Fruit fly (Drosophila melanogaster): ENCODE results near the gene Diedel.

Gene Diedel

dm6 chr3R:29470122-29470521 lies 23.5 kb upstream of the Diedel start:
- no peak for TF ChIP-seq CG33213 (GFP tag; optimal IDR thresholded peaks at IDR 0.05)
- no peak for TF ChIP-seq Adf1 (GFP tag; IDR thresholded peaks at IDR 0.05)
- peak; percentile 8 for TF ChIP-seq CG1603 (tag; optimal IDR thresholded peaks at IDR 0.05)
- TF ChIP-seq tx (GFP tag; optimal IDR thresholded peaks at IDR 0.05): peak; percentile 5
- no peak for TF ChIP-seq slou (GFP tag; optimal IDR thresholded peaks at IDR 0.05)
- no peak for TF ChIP-seq ken (GFP tag; IDR thresholded peaks at IDR 0.05)
- TF ChIP-seq fu2 (GFP tag; optimal IDR thresholded peaks at IDR 0.05): no peak
- no peak for TF ChIP-seq CG18011 (GFP tag; optimal IDR thresholded peaks at IDR 0.05)
- peak; percentile 0 for TF ChIP-seq jing (GFP tag; optimal IDR thresholded peaks at IDR 0.05)
- no peak for TF ChIP-seq pnt (GFP tag; optimal IDR thresholded peaks at IDR 0.05)
- peak in 1 of 2 experiments; percentile 22 for TF ChIP-seq Hr51 (GFP tag; optimal IDR thresholded peaks at IDR 0.05)
- no peak for TF ChIP-seq Dip3 (GFP tag; optimal IDR thresholded peaks at IDR 0.05)
- TF ChIP-seq CG8290 (GFP tag; optimal IDR thresholded peaks at IDR 0.05): no peak
- peak in 1 of 2 experiments; percentile 42 for TF ChIP-seq CG8290 (tag; optimal IDR thresholded peaks at IDR 0.05)
- no peak for TF ChIP-seq Atf3 (GFP tag; optimal IDR thresholded peaks at IDR 0.05)
- TF ChIP-seq CG15269 (tag; optimal IDR thresholded peaks at IDR 0.05): peak; percentile 8
- TF ChIP-seq CG12769 (tag; optimal IDR thresholded peaks at IDR 0.05): peak; percentile 15
- no peak for TF ChIP-seq NFAT (GFP tag; IDR thresholded peaks at IDR 0.05)
- TF ChIP-seq Dfd (GFP tag; optimal IDR thresholded peaks at IDR 0.05): no peak
- TF ChIP-seq CG14860 (GFP tag; IDR thresholded peaks at IDR 0.05; ENCODE audit: partially characterized antibody): no peak
- TF ChIP-seq slbo (GFP tag; IDR thresholded peaks at IDR 0.05): peak; percentile 48; the same call in 1 of the 2 replicates
- TF ChIP-seq bsh (GFP tag; optimal IDR thresholded peaks at IDR 0.05): peak in 1 of 2 experiments; percentile 41
- TF ChIP-seq Hsf (GFP tag; optimal IDR thresholded peaks at IDR 0.05): peak; percentile 14
- no peak for TF ChIP-seq Dip2 (GFP tag; IDR thresholded peaks at IDR 0.05)
- no peak for TF ChIP-seq CG2712 (tag; optimal IDR thresholded peaks at IDR 0.05)
- no peak for TF ChIP-seq Nf-YB (GFP tag; optimal IDR thresholded peaks at IDR 0.05)
- no peak for TF ChIP-seq sug (tag; optimal IDR thresholded peaks at IDR 0.05)
- no peak for TF ChIP-seq CG13296 (GFP tag; optimal IDR thresholded peaks at IDR 0.05)
- 0 out of 3 replicates have a peak, but pooled peaks have one; percentile 12 for TF ChIP-seq CG2889 (GFP tag; IDR thresholded peaks at IDR 0.05)
- TF ChIP-seq CG13775 (GFP tag; optimal IDR thresholded peaks at IDR 0.05): no peak
- no peak for TF ChIP-seq CG8359 (GFP tag; optimal IDR thresholded peaks at IDR 0.05; ENCODE audit: borderline replicate concordance)
- TF ChIP-seq Ets65A (GFP tag): peak; percentile 90
- TF ChIP-seq pan (optimal IDR thresholded peaks at IDR 0.05): no peak
- TF ChIP-seq pan (GFP tag; optimal IDR thresholded peaks at IDR 0.05 in 1 of 2, IDR thresholded peaks at IDR 0.05 in 1 of 2): no peak
- TF ChIP-seq dpn (GFP tag; optimal IDR thresholded peaks at IDR 0.05): no peak
- no peak for TF ChIP-seq toy (GFP tag; IDR thresholded peaks at IDR 0.05)
- TF ChIP-seq CG2120 (GFP tag; optimal IDR thresholded peaks at IDR 0.05): peak; percentile 22
- no peak for TF ChIP-seq CG10267 (tag; optimal IDR thresholded peaks at IDR 0.05)
- 0 out of 2 replicates have a peak, but pooled peaks have one; percentile 5 for TF ChIP-seq H2.0 (GFP tag; IDR thresholded peaks at IDR 0.05)
- TF ChIP-seq seq (GFP tag; IDR thresholded peaks at IDR 0.05): no peak
- no peak for TF ChIP-seq Scr (GFP tag; IDR thresholded peaks at IDR 0.05; ENCODE audit: partially characterized antibody)
- TF ChIP-seq HLH54F (GFP tag; optimal IDR thresholded peaks at IDR 0.05): no peak
- no peak for TF ChIP-seq gsb (GFP tag; IDR thresholded peaks at IDR 0.05)
- no peak for TF ChIP-seq ERR (GFP tag; optimal IDR thresholded peaks at IDR 0.05)
- peak; percentile 4 for TF ChIP-seq CG12391 (tag; optimal IDR thresholded peaks at IDR 0.05)
- TF ChIP-seq D (optimal IDR thresholded peaks at IDR 0.05): no peak
- TF ChIP-seq D (GFP tag; optimal IDR thresholded peaks at IDR 0.05): no peak
- no peak for TF ChIP-seq CG1832 (GFP tag; optimal IDR thresholded peaks at IDR 0.05)
- no peak for TF ChIP-seq GATAe (GFP tag; conservative IDR thresholded peaks at IDR 0.05)
- TF ChIP-seq NK7.1 (GFP tag; optimal IDR thresholded peaks at IDR 0.05): no peak
- TF ChIP-seq hth (optimal IDR thresholded peaks at IDR 0.05): no peak
- TF ChIP-seq Side (GFP tag; optimal IDR thresholded peaks at IDR 0.05): no peak
- no peak for TF ChIP-seq CG6689 (GFP tag; IDR thresholded peaks at IDR 0.05)
